Worm (Caenorhabditis elegans): ENCODE measurements around the gene C10B5.1.

Gene C10B5.1

ce11 chrV:8609776-8610529 lies 28.9 kb downstream of the C10B5.1 start:
- TF ChIP-seq ztf-23 (GFP tag; IDR thresholded peaks at IDR 0.05): 0 out of 2 replicates have a peak, but pooled peaks have one; percentile 42
- no peak for TF ChIP-seq med-1 (GFP tag; optimal IDR thresholded peaks at IDR 0.05; ENCODE audit: insufficient read depth)

ce11 chrV:8610633-8611404 lies 29.8 kb downstream of the C10B5.1 start, which contains the start of gene fip-4:
Gene fip-4 (minus strand): TSS chrV:8611268.
- no peak for TF ChIP-seq cog-1 (tag; optimal IDR thresholded peaks at IDR 0.05)

ce11 chrV:8615711-8616110 lies 34.6 kb downstream of the C10B5.1 start:
- TF ChIP-seq cog-1 (tag; optimal IDR thresholded peaks at IDR 0.05) (no peak), flt-1 (GFP tag; IDR thresholded peaks at IDR 0.05) (no peak), klf-2 (GFP tag; conservative IDR thresholded peaks at IDR 0.05) (no peak), ztf-23 (GFP tag; IDR thresholded peaks at IDR 0.05) (no peak), ref-1 (GFP tag; conservative IDR thresholded peaks at IDR 0.05) (no peak), tab-1 (GFP tag; IDR thresholded peaks at IDR 0.05) (no peak), ztf-29 (GFP tag; IDR thresholded peaks at IDR 0.05) (no peak), med-1 (GFP tag; optimal IDR thresholded peaks at IDR 0.05; ENCODE audit: insufficient read depth) (no peak), T22C8.4 (GFP tag; IDR thresholded peaks at IDR 0.05) (no peak)

- TF ChIP-seq ztf-29 (GFP tag; IDR thresholded peaks at IDR 0.05): no peak
- TF ChIP-seq flt-1 (GFP tag; IDR thresholded peaks at IDR 0.05): no peak
- no peak for TF ChIP-seq ref-1 (GFP tag; conservative IDR thresholded peaks at IDR 0.05)
- TF ChIP-seq tab-1 (GFP tag; IDR thresholded peaks at IDR 0.05): no peak
- TF ChIP-seq T22C8.4 (GFP tag; IDR thresholded peaks at IDR 0.05): no peak
- TF ChIP-seq ztf-23 (GFP tag; IDR thresholded peaks at IDR 0.05): no peak
- TF ChIP-seq klf-2 (GFP tag; conservative IDR thresholded peaks at IDR 0.05): no peak
- TF ChIP-seq cog-1 (tag; optimal IDR thresholded peaks at IDR 0.05): no peak
- no peak for TF ChIP-seq med-1 (GFP tag; optimal IDR thresholded peaks at IDR 0.05; ENCODE audit: insufficient read depth)
These were observed 37.7 kb downstream of the C10B5.1 start, which contains the start of gene grd-5 for ce11 chrV:8618738-8619137. Gene grd-5 (plus strand): TSS chrV:8619032.

ce11 chrV:8621213-8621612 lies 40.2 kb downstream of the C10B5.1 start, which contains the start of gene idpc-2:
Gene idpc-2 (minus strand): TSS chrV:8621313.
- TF ChIP-seq T22C8.4 (GFP tag; IDR thresholded peaks at IDR 0.05) (no peak), med-1 (GFP tag; optimal IDR thresholded peaks at IDR 0.05; ENCODE audit: insufficient read depth) (no peak), cog-1 (tag; optimal IDR thresholded peaks at IDR 0.05) (no peak), tab-1 (GFP tag; IDR thresholded peaks at IDR 0.05) (no peak), ref-1 (GFP tag; conservative IDR thresholded peaks at IDR 0.05) (no peak), ztf-29 (GFP tag; IDR thresholded peaks at IDR 0.05) (no peak), flt-1 (GFP tag; IDR thresholded peaks at IDR 0.05) (no peak), klf-2 (GFP tag; conservative IDR thresholded peaks at IDR 0.05) (no peak), ztf-23 (GFP tag; IDR thresholded peaks at IDR 0.05) (no peak)

- TF ChIP-seq ztf-23 (GFP tag; IDR thresholded peaks at IDR 0.05) (no peak), ref-1 (GFP tag; conservative IDR thresholded peaks at IDR 0.05) (no peak), klf-2 (GFP tag; conservative IDR thresholded peaks at IDR 0.05) (no peak), T22C8.4 (GFP tag; IDR thresholded peaks at IDR 0.05) (no peak), flt-1 (GFP tag; IDR thresholded peaks at IDR 0.05) (no peak), ztf-29 (GFP tag; IDR thresholded peaks at IDR 0.05) (no peak), med-1 (GFP tag; optimal IDR thresholded peaks at IDR 0.05; ENCODE audit: insufficient read depth) (no peak), tab-1 (GFP tag; IDR thresholded peaks at IDR 0.05) (no peak), cog-1 (tag; optimal IDR thresholded peaks at IDR 0.05) (no peak)
These were observed 41.3 kb downstream of the C10B5.1 start, which contains the start of gene F41E6.1 for ce11 chrV:8622314-8622713. Gene F41E6.1 (plus strand): TSS chrV:8622614.

- TF ChIP-seq klf-2 (GFP tag; conservative IDR thresholded peaks at IDR 0.05): no peak
- TF ChIP-seq ztf-29 (GFP tag; IDR thresholded peaks at IDR 0.05): no peak
- no peak for TF ChIP-seq cog-1 (tag; optimal IDR thresholded peaks at IDR 0.05)
- no peak for TF ChIP-seq T22C8.4 (GFP tag; IDR thresholded peaks at IDR 0.05)
- TF ChIP-seq tab-1 (GFP tag; IDR thresholded peaks at IDR 0.05): no peak
- no peak for TF ChIP-seq flt-1 (GFP tag; IDR thresholded peaks at IDR 0.05)
- TF ChIP-seq med-1 (GFP tag; optimal IDR thresholded peaks at IDR 0.05; ENCODE audit: insufficient read depth): no peak
- TF ChIP-seq ztf-23 (GFP tag; IDR thresholded peaks at IDR 0.05): no peak
These were observed 42.7 kb downstream of the C10B5.1 start, which contains the start of gene F41E6.17 for ce11 chrV:8623754-8624153. Gene F41E6.17 (plus strand): TSS chrV:8624101.

ce11 chrV:8626406-8626805 lies 45.3 kb downstream of the C10B5.1 start:
- no peak for TF ChIP-seq T22C8.4 (GFP tag; IDR thresholded peaks at IDR 0.05)
- no peak for TF ChIP-seq klf-2 (GFP tag; conservative IDR thresholded peaks at IDR 0.05)
- TF ChIP-seq ref-1 (GFP tag; conservative IDR thresholded peaks at IDR 0.05): no peak
- TF ChIP-seq cog-1 (tag; optimal IDR thresholded peaks at IDR 0.05): no peak
- no peak for TF ChIP-seq flt-1 (GFP tag; IDR thresholded peaks at IDR 0.05)
- TF ChIP-seq ztf-29 (GFP tag; IDR thresholded peaks at IDR 0.05): no peak

ce11 chrV:8627580-8627979 lies 46.5 kb downstream of the C10B5.1 start:
- TF ChIP-seq ztf-23 (GFP tag; IDR thresholded peaks at IDR 0.05) (no peak), flt-1 (GFP tag; IDR thresholded peaks at IDR 0.05) (no peak), klf-2 (GFP tag; conservative IDR thresholded peaks at IDR 0.05) (no peak), med-1 (GFP tag; optimal IDR thresholded peaks at IDR 0.05; ENCODE audit: insufficient read depth) (no peak), ztf-29 (GFP tag; IDR thresholded peaks at IDR 0.05) (no peak), ref-1 (GFP tag; conservative IDR thresholded peaks at IDR 0.05) (no peak)
